Worm (Caenorhabditis elegans) whole organism, late embryonic: ENCODE measurements around the gene ZK105.5.

Experiments used
- ama-1 ChIP-seq: fragments of 150-350 bp; optimal IDR thresholded peaks from 2 replicates; lab custom pipeline; 2014
- ceh-18 ChIP-seq: sonication (generic microtip); optimal IDR thresholded peaks from 2 replicates; lab custom pipeline; 2016; ENCODE audit warnings: missing genetic modification characterization, missing compliant biosample characterization
- ceh-34 ChIP-seq: sonication (generic microtip); optimal IDR thresholded peaks from 2 replicates; lab custom pipeline; 2016; ENCODE audit warnings: mild to moderate bottlenecking, missing genetic modification characterization, missing compliant biosample characterization
- che-1 ChIP-seq: sonication (generic microtip); optimal IDR thresholded peaks from 2 replicates; lab custom pipeline; 2016; ENCODE audit warnings: mild to moderate bottlenecking, missing genetic modification characterization, missing compliant biosample characterization
- eyg-1 ChIP-seq: sonication (generic microtip); optimal IDR thresholded peaks from 2 replicates; lab custom pipeline; 2016; ENCODE audit warnings: missing genotype, missing genetic modification characterization, missing compliant biosample characterization
- nhr-11 ChIP-seq: fragments of 150-350 bp; optimal IDR thresholded peaks from 2 replicates; lab custom pipeline; 2014; ENCODE audit warnings: missing biosample characterization, missing genetic modification characterization
- odd-2 ChIP-seq: sonication (generic microtip); optimal IDR thresholded peaks from 2 replicates; lab custom pipeline; 2017; ENCODE audit warnings: antibody characterized with exemption, mild to moderate bottlenecking, missing genetic modification characterization, missing compliant biosample characterization
- pha-4 ChIP-seq: fragments of 150-350 bp; optimal IDR thresholded peaks from 2 replicates; lab custom pipeline; 2018; ENCODE audit warnings: missing biosample characterization, missing genetic modification reagents, missing genetic modification characterization
- ref-2 ChIP-seq: sonication (generic microtip); optimal IDR thresholded peaks from 2 replicates; lab custom pipeline; 2016; ENCODE audit warnings: missing genetic modification characterization, missing compliant biosample characterization
- sox-4 ChIP-seq: sonication (generic microtip); optimal IDR thresholded peaks from 2 replicates; lab custom pipeline; 2017; ENCODE audit warnings: mild to moderate bottlenecking, missing genetic modification characterization, inconsistent platforms, missing compliant biosample characterization
- tbx-2 ChIP-seq: sonication (generic microtip); optimal IDR thresholded peaks from 2 replicates; lab custom pipeline; 2016; ENCODE audit warnings: missing genetic modification characterization, missing compliant biosample characterization
- unc-86 ChIP-seq: sonication (generic microtip); optimal IDR thresholded peaks from 2 replicates; lab custom pipeline; 2016; ENCODE audit warnings: missing genetic modification characterization, missing compliant biosample characterization

- TF ChIP-seq odd-2 (no peak), ama-1 (lab: Kevin White, UChicago) (no peak), eyg-1 (tag; lab: Kevin White, UChicago) (no peak), nhr-11 (tag; lab: Kevin White, UChicago) (no peak), pha-4 (tag; lab: Kevin White, UChicago) (no peak), unc-86 (no peak), ceh-18 (no peak), ceh-34 (no peak), sox-4 (tag; lab: Kevin White, UChicago) (no peak), che-1 (tag; lab: Kevin White, UChicago) (no peak), ref-2 (tag; lab: Kevin White, UChicago) (no peak), tbx-2 (no peak)
Observed at ce11 chrV:7683907-7684655, 33.4 kb downstream of the ZK105.5 start, which contains the start of gene sre-11.
